Fruit fly (Drosophila melanogaster) whole organism, embryonic: ENCODE data around the gene Adck5.

ENCODE experiments used
- Abd-B ChIP-seq: fragments of 200-800 bp; sonication (Bioruptor generic); optimal IDR thresholded peaks from 2 replicates; lab custom pipeline; 2018; ENCODE audit warnings: missing biosample characterization, mild to moderate bottlenecking, missing genetic modification characterization, moderate library complexity
- Adf1 ChIP-seq: fragments of 200-800 bp; sonication (Bioruptor generic); IDR thresholded peaks from 2 replicates; pipeline ENCODE4 v1.3.6; 2022; ENCODE audit warnings: missing biosample characterization, missing genetic modification characterization
- C15 ChIP-seq: fragments of 200-800 bp; sonication (Bioruptor generic); IDR thresholded peaks from 3 replicates; pipeline ENCODE4 v1.3.6; 2022; ENCODE audit warnings: missing biosample characterization, missing genetic modification characterization
- CG10147 ChIP-seq: fragments of 200-800 bp; sonication (Bioruptor generic); optimal IDR thresholded peaks from 2 replicates; lab custom pipeline; 2019; ENCODE audit warnings: missing biosample characterization, mild to moderate bottlenecking, missing genetic modification characterization, moderate library complexity
- CG12236 ChIP-seq: fragments of 200-800 bp; sonication (Bioruptor generic); optimal IDR thresholded peaks from 2 replicates; lab custom pipeline; 2016; ENCODE audit warnings: missing biosample characterization, missing genetic modification characterization
- CG12769 ChIP-seq: fragments of 200-800 bp; sonication (Bioruptor generic); optimal IDR thresholded peaks from 2 replicates; lab custom pipeline; 2019; ENCODE audit warnings: missing biosample characterization, mild to moderate bottlenecking, missing genetic modification characterization, moderate library complexity
- CG1602 ChIP-seq: fragments of 200-800 bp; sonication (Bioruptor generic); optimal IDR thresholded peaks from 3 replicates; lab custom pipeline; 2016; ENCODE audit warnings: missing biosample characterization, missing genetic modification characterization
- CG17612 ChIP-seq: fragments of 200-800 bp; sonication (Bioruptor generic); IDR thresholded peaks from 2 replicates; pipeline ENCODE4 v1.3.6; 2022; ENCODE audit warnings: missing biosample characterization, missing genetic modification characterization
- CG18011 ChIP-seq: fragments of 200-800 bp; sonication (Bioruptor generic); optimal IDR thresholded peaks from 2 replicates; lab custom pipeline; 2017; ENCODE audit warnings: missing biosample characterization, missing genetic modification characterization, mild to moderate bottlenecking, moderate library complexity, missing genotype
- CG31365 ChIP-seq: fragments of 200-800 bp; sonication (Bioruptor generic); optimal IDR thresholded peaks from 2 replicates; lab custom pipeline; 2018; ENCODE audit warnings: missing biosample characterization, mild to moderate bottlenecking, missing genetic modification characterization
- CG32532 ChIP-seq: fragments of 200-800 bp; sonication (Bioruptor generic); IDR thresholded peaks from 2 replicates; pipeline ENCODE4 v1.3.6; 2022; ENCODE audit warnings: missing biosample characterization, missing genetic modification characterization
- CG33557 ChIP-seq: fragments of 200-800 bp; sonication (Bioruptor generic); optimal IDR thresholded peaks from 2 replicates; lab custom pipeline; 2019; ENCODE audit warnings: missing biosample characterization, mild to moderate bottlenecking, missing genetic modification characterization, moderate library complexity
- CG3726 ChIP-seq: fragments of 200-800 bp; sonication (Bioruptor generic); IDR thresholded peaks from 3 replicates; pipeline ENCODE4, ENCODE4 v1.3.6; 2022; ENCODE audit warnings: missing biosample characterization, missing genetic modification characterization
- CG3995 ChIP-seq: fragments of 200-800 bp; sonication (Bioruptor generic); optimal IDR thresholded peaks from 3 replicates; lab custom pipeline; 2016; ENCODE audit warnings: missing biosample characterization, missing genetic modification characterization
- CG4404 ChIP-seq: fragments of 200-800 bp; sonication (Bioruptor generic); IDR thresholded peaks from 2 replicates; pipeline ENCODE4 v1.3.6; 2022; ENCODE audit warnings: missing biosample characterization, missing genetic modification characterization
- CG4730 ChIP-seq: fragments of 200-800 bp; sonication (Bioruptor generic); IDR thresholded peaks from 2 replicates; pipeline ENCODE4 v1.3.6; 2022; ENCODE audit warnings: missing biosample characterization, missing genetic modification characterization
- CG9817 ChIP-seq: fragments of 200-800 bp; sonication (Bioruptor generic); optimal IDR thresholded peaks from 2 replicates; lab custom pipeline; 2018; ENCODE audit warnings: missing biosample characterization, mild to moderate bottlenecking, missing genetic modification characterization, moderate library complexity
- Camta ChIP-seq: fragments of 200-800 bp; sonication (Bioruptor generic); optimal IDR thresholded peaks from 2 replicates; lab custom pipeline; 2016; ENCODE audit warnings: missing biosample characterization, missing genetic modification characterization
- CrebB ChIP-seq: fragments of 200-800 bp; sonication (Bioruptor generic); optimal IDR thresholded peaks from 3 replicates; lab custom pipeline; 2018; ENCODE audit warnings: missing biosample characterization, mild to moderate bottlenecking, missing genetic modification characterization
- D ChIP-seq, 2 experiments: fragments of 200-800 bp in 1 of 2; fragments of >200 bp in 1 of 2; sonication (Bioruptor generic) in 1 of 2; optimal IDR thresholded peaks; 2 replicates in 1 of 2; 3 replicates in 1 of 2; lab custom pipeline; 2017; ENCODE audit warnings: mild to moderate bottlenecking in 1 of 2, missing biosample characterization in 1 of 2, missing genetic modification characterization in 1 of 2, missing genetic modification reagents in 1 of 2
- Dref ChIP-seq: fragments of 200-800 bp; sonication (Bioruptor generic); IDR thresholded peaks from 2 replicates; pipeline ENCODE4 v1.3.6; 2022; ENCODE audit warnings: missing biosample characterization, missing genetic modification characterization
- Ets97D ChIP-seq: fragments of 200-800 bp; sonication (Bioruptor generic); optimal IDR thresholded peaks from 3 replicates; lab custom pipeline; 2016; ENCODE audit warnings: missing biosample characterization, missing genetic modification characterization
- Fer1 ChIP-seq: fragments of 200-800 bp; sonication (Bioruptor generic); optimal IDR thresholded peaks from 2 replicates; lab custom pipeline; 2017; ENCODE audit warnings: missing biosample characterization, mild to moderate bottlenecking, missing genetic modification characterization
- Hand ChIP-seq: fragments of 200-800 bp; sonication (Bioruptor generic); optimal IDR thresholded peaks from 2 replicates; lab custom pipeline; 2017; ENCODE audit warnings: mild to moderate bottlenecking, missing biosample characterization, missing genetic modification reagents, missing genetic modification characterization
- Hmx ChIP-seq: fragments of 200-800 bp; sonication (Bioruptor generic); optimal IDR thresholded peaks from 2 replicates; lab custom pipeline; 2016; ENCODE audit warnings: missing biosample characterization, missing genetic modification characterization
- Jarid2 ChIP-seq: fragments of 200-800 bp; sonication (Bioruptor generic); optimal IDR thresholded peaks from 3 replicates; lab custom pipeline; 2017; ENCODE audit warnings: mild to moderate bottlenecking, missing biosample characterization, missing genetic modification reagents, missing genetic modification characterization
- Lhr ChIP-seq: fragments of 200-800 bp; sonication (Bioruptor generic); optimal IDR thresholded peaks from 3 replicates; lab custom pipeline; 2017; ENCODE audit warnings: mild to moderate bottlenecking, missing biosample characterization, missing genetic modification reagents, missing genetic modification characterization
- Mad ChIP-seq: fragments of 200-800 bp; sonication (Bioruptor generic); optimal IDR thresholded peaks from 2 replicates; lab custom pipeline; 2016; ENCODE audit warnings: missing biosample characterization, missing genetic modification characterization
- NC2α ChIP-seq: fragments of 200-800 bp; sonication (Bioruptor generic); optimal IDR thresholded peaks from 2 replicates; lab custom pipeline; 2016; ENCODE audit warnings: missing biosample characterization, missing genetic modification characterization
- Xbp1 ChIP-seq: fragments of 200-800 bp; sonication (Bioruptor generic); optimal IDR thresholded peaks from 3 replicates; lab custom pipeline; 2016; ENCODE audit warnings: missing biosample characterization, mild to moderate bottlenecking, missing genetic modification characterization
- bsh ChIP-seq, 2 experiments: fragments of 200-800 bp; sonication (Bioruptor generic); optimal IDR thresholded peaks; 2 replicates each; lab custom pipeline; 2017 to 2018; ENCODE audit warnings: mild to moderate bottlenecking in 2 of 2, missing biosample characterization in 2 of 2, missing genetic modification characterization in 2 of 2, moderate library complexity in 1 of 2
- caup ChIP-seq: fragments of 200-800 bp; sonication (Bioruptor generic); optimal IDR thresholded peaks from 3 replicates; lab custom pipeline; 2017; ENCODE audit warnings: missing biosample characterization, mild to moderate bottlenecking, missing genetic modification characterization, moderate library complexity; ENCODE audit not compliant: severe bottlenecking
- crp ChIP-seq, 2 experiments: fragments of 200-800 bp; sonication (Bioruptor generic); optimal IDR thresholded peaks; 2 replicates in 1 of 2; 3 replicates in 1 of 2; lab custom pipeline; 2017; ENCODE audit warnings: missing biosample characterization in 2 of 2, missing genetic modification characterization in 2 of 2, mild to moderate bottlenecking in 1 of 2, moderate library complexity in 1 of 2
- dati ChIP-seq: fragments of 200-800 bp; sonication (Bioruptor generic); IDR thresholded peaks from 2 replicates; pipeline ENCODE4 v1.3.6; 2022; ENCODE audit warnings: missing biosample characterization, missing genetic modification characterization
- eve ChIP-seq, 2 experiments: fragments of >200 bp; optimal IDR thresholded peaks; 2 replicates each; lab custom pipeline; 2017; ENCODE audit warnings: missing biosample characterization in 2 of 2, missing genetic modification characterization in 2 of 2
- fru ChIP-seq: fragments of >200 bp; optimal IDR thresholded peaks from 2 replicates; lab custom pipeline; 2017
- inv ChIP-seq: fragments of 200-800 bp; sonication (Bioruptor generic); IDR thresholded peaks from 2 replicates; pipeline ENCODE4 v1.3.6; 2022; ENCODE audit warnings: missing biosample characterization, missing genetic modification characterization; ENCODE audit not compliant: partially characterized antibody
- lab ChIP-seq: fragments of 200-800 bp; sonication (Bioruptor generic); optimal IDR thresholded peaks from 3 replicates; lab custom pipeline; 2017; ENCODE audit warnings: missing biosample characterization, missing genetic modification characterization, mild to moderate bottlenecking, moderate library complexity, missing genetic modification reagents
- lov ChIP-seq, 2 experiments: fragments of 200-800 bp in 1 of 2; fragments of >200 bp in 1 of 2; sonication (Bioruptor generic) in 1 of 2; IDR thresholded peaks in 1 of 2; optimal IDR thresholded peaks in 1 of 2; 2 replicates in 1 of 2; 3 replicates in 1 of 2; pipeline versions ENCODE4 v1.3.6 to Lab custom; 2017 to 2022; ENCODE audit warnings: missing biosample characterization in 1 of 2, missing genetic modification characterization in 1 of 2
- mirr ChIP-seq: fragments of 200-800 bp; sonication (Bioruptor generic); optimal IDR thresholded peaks from 3 replicates; lab custom pipeline; 2018; ENCODE audit warnings: missing biosample characterization, mild to moderate bottlenecking, missing genetic modification characterization
- nerfin-1 ChIP-seq: fragments of 200-800 bp; sonication (Bioruptor generic); optimal IDR thresholded peaks from 3 replicates; lab custom pipeline; 2019; ENCODE audit warnings: missing biosample characterization, mild to moderate bottlenecking, missing genetic modification characterization, moderate library complexity
- psq ChIP-seq: fragments of 200-800 bp; sonication (Bioruptor generic); optimal IDR thresholded peaks from 2 replicates; lab custom pipeline; 2017; ENCODE audit warnings: missing biosample characterization, missing genetic modification characterization
- schlank ChIP-seq: fragments of 200-800 bp; sonication (Bioruptor generic); optimal IDR thresholded peaks from 2 replicates; lab custom pipeline; 2018; ENCODE audit warnings: missing biosample characterization, mild to moderate bottlenecking, missing genetic modification characterization
- sisA ChIP-seq: fragments of 200-800 bp; sonication (Bioruptor generic); IDR thresholded peaks from 2 replicates; pipeline ENCODE4 v1.3.6; 2022; ENCODE audit warnings: missing biosample characterization, missing genetic modification characterization
- tx ChIP-seq: fragments of 200-800 bp; sonication (Bioruptor generic); optimal IDR thresholded peaks from 2 replicates; lab custom pipeline; 2016; ENCODE audit warnings: missing biosample characterization, missing genetic modification characterization
- vfl ChIP-seq: fragments of 200-800 bp; sonication (Bioruptor generic); optimal IDR thresholded peaks from 2 replicates; lab custom pipeline; 2016; ENCODE audit warnings: missing biosample characterization, missing genetic modification characterization
- z ChIP-seq: fragments of 200-800 bp; sonication (Bioruptor generic); IDR thresholded peaks from 3 replicates; pipeline ENCODE4 v1.3.6; 2022; ENCODE audit warnings: missing biosample characterization, missing genetic modification characterization

The Adck5 gene

dm6 chr3L:11169299-11170181, at the start of gene Adck5, which contains the start of gene wls (continued):
- TF ChIP-seq Abd-B (no peak), dati (GFP tag; lab: Robert Waterston, UW) (no peak), mirr (GFP tag; lab: Kevin White, UChicago) (peak; percentile 65), fru (lab: Kevin White, UChicago) (no peak), CG17612 (GFP tag; lab: Robert Waterston, UW) (no peak), crp (GFP tag; optimal IDR thresholded peaks at IDR 0.05; lab: Kevin White, UChicago) (peak; percentile 58 to 92), eve (GFP tag; optimal IDR thresholded peaks at IDR 0.05; lab: Kevin White, UChicago) (no peak), bsh (GFP tag; optimal IDR thresholded peaks at IDR 0.05; lab: Kevin White, UChicago) (peak in 1 of 2 experiments; percentile 42), CG1602 (GFP tag; lab: Kevin White, UChicago) (no peak), vfl (GFP tag; lab: Kevin White, UChicago) (peak; percentile 3), D (optimal IDR thresholded peaks at IDR 0.05; lab: Kevin White, UChicago) (no peak), D (GFP tag; optimal IDR thresholded peaks at IDR 0.05; lab: Kevin White, UChicago) (no peak), z (GFP tag; lab: Robert Waterston, UW) (no peak), Lhr (GFP tag; lab: Kevin White, UChicago) (peak; percentile 41), caup (GFP tag; lab: Kevin White, UChicago) (peak; percentile 83), CrebB (tag; lab: Kevin White, UChicago) (peak; percentile 73), sisA (no peak), psq (GFP tag; lab: Kevin White, UChicago) (no peak), CG32532 (GFP tag; lab: Robert Waterston, UW) (0 out of 2 replicates have a peak, but pooled peaks have one; percentile 32), CG10147 (no peak), lab (GFP tag; lab: Kevin White, UChicago) (peak; percentile 85), tx (GFP tag; lab: Kevin White, UChicago) (no peak), Hand (GFP tag; lab: Kevin White, UChicago) (no peak), CG18011 (peak; percentile 27), CG31365 (no peak), Camta (GFP tag; lab: Kevin White, UChicago) (peak; percentile 59), Adf1 (GFP tag; lab: Robert Waterston, UW) (peak; percentile 11; the same call in 1 of the 2 replicates), CG12769 (tag; lab: Kevin White, UChicago) (no peak), inv (no peak), NC2α (no peak), schlank (tag; lab: Kevin White, UChicago) (peak; percentile 71), Ets97D (GFP tag; lab: Kevin White, UChicago) (peak; percentile 98), Fer1 (GFP tag; lab: Kevin White, UChicago) (no peak), Mad (GFP tag; lab: Kevin White, UChicago) (peak; percentile 44), CG3726 (GFP tag; lab: Robert Waterston, UW) (no peak), CG4730 (GFP tag; lab: Robert Waterston, UW) (no peak), C15 (GFP tag; lab: Robert Waterston, UW) (peak; percentile 48; the same call in 1 of the 3 replicates), lov (optimal IDR thresholded peaks at IDR 0.05; lab: Kevin White, UChicago) (no peak), lov (GFP tag; IDR thresholded peaks at IDR 0.05; lab: Robert Waterston, UW) (peak; percentile 46; the same call in 1 of the 3 replicates), Hmx (GFP tag; lab: Kevin White, UChicago) (no peak), Jarid2 (no peak), Dref (GFP tag; lab: Robert Waterston, UW) (no peak), CG9817 (peak; percentile 17), CG4404 (no peak), Xbp1 (peak; percentile 26), CG3995 (GFP tag; lab: Kevin White, UChicago) (peak; percentile 68), nerfin-1 (peak; percentile 26), CG33557 (GFP tag; lab: Kevin White, UChicago) (no peak), CG12236 (peak; percentile 38)
